Fruit fly (Drosophila melanogaster) whole organism, prepupa: Measurements from ENCODE around the gene Atxn7.

ENCODE experiments used
- CG10631 ChIP-seq: fragments of 200-800 bp; sonication (Bioruptor generic); optimal IDR thresholded peaks from 2 replicates; lab custom pipeline; 2016; ENCODE audit warnings: missing biosample characterization, missing genetic modification characterization
- CG11294 ChIP-seq: fragments of 200-800 bp; sonication (Bioruptor generic); IDR thresholded peaks from 2 replicates; pipeline ENCODE4 v1.3.6; 2022; ENCODE audit warnings: missing biosample characterization, missing genetic modification characterization
- CG3032 ChIP-seq: fragments of 200-800 bp; optimal IDR thresholded peaks from 2 replicates; lab custom pipeline; 2019; ENCODE audit warnings: missing biosample characterization, mild to moderate bottlenecking, missing genetic modification characterization, moderate library complexity
- CG31627 ChIP-seq: fragments of 200-800 bp; sonication (Bioruptor generic); optimal IDR thresholded peaks from 3 replicates; lab custom pipeline; 2016; ENCODE audit warnings: missing biosample characterization, missing genetic modification characterization
- CG32006 ChIP-seq: fragments of 200-800 bp; sonication (Bioruptor generic); optimal IDR thresholded peaks from 3 replicates; lab custom pipeline; 2017; ENCODE audit warnings: missing biosample characterization, mild to moderate bottlenecking, missing genetic modification characterization
- CG34406 ChIP-seq: fragments of 200-800 bp; sonication (Bioruptor generic); optimal IDR thresholded peaks from 3 replicates; lab custom pipeline; 2016; ENCODE audit warnings: missing biosample characterization, missing genetic modification characterization
- CG4318 ChIP-seq: fragments of 200-800 bp; sonication (Bioruptor generic); optimal IDR thresholded peaks from 3 replicates; lab custom pipeline; 2017; ENCODE audit warnings: missing biosample characterization, mild to moderate bottlenecking, missing genetic modification characterization
- CG6163 ChIP-seq: fragments of 200-800 bp; sonication (Bioruptor generic); IDR thresholded peaks from 3 replicates; pipeline ENCODE4 v1.3.6; 2022; ENCODE audit warnings: missing biosample characterization, missing genetic modification characterization
- CG6276 ChIP-seq: fragments of 200-800 bp; sonication (Bioruptor generic); optimal IDR thresholded peaks from 2 replicates; lab custom pipeline; 2017; ENCODE audit warnings: missing biosample characterization, mild to moderate bottlenecking, missing genetic modification characterization
- CG6792 ChIP-seq: fragments of 200-800 bp; sonication (Bioruptor generic); optimal IDR thresholded peaks from 3 replicates; lab custom pipeline; 2016; ENCODE audit warnings: missing biosample characterization, missing genetic modification characterization
- CG6808 ChIP-seq: fragments of 200-800 bp; sonication (Bioruptor generic); optimal IDR thresholded peaks from 3 replicates; lab custom pipeline; 2017; ENCODE audit warnings: missing biosample characterization, missing genetic modification characterization, mild to moderate bottlenecking, moderate library complexity, missing genetic modification reagents
- CG6854 ChIP-seq: fragments of 200-800 bp; sonication (Bioruptor generic); optimal IDR thresholded peaks from 2 replicates; lab custom pipeline; 2017; ENCODE audit warnings: missing biosample characterization, mild to moderate bottlenecking, missing genetic modification characterization
- CG7368 ChIP-seq: fragments of 200-800 bp; sonication (Bioruptor generic); optimal IDR thresholded peaks from 3 replicates; lab custom pipeline; 2016; ENCODE audit warnings: missing biosample characterization, missing genetic modification characterization
- CG8119 ChIP-seq: fragments of 200-800 bp; sonication (Bioruptor generic); IDR thresholded peaks from 3 replicates; pipeline ENCODE4 v1.3.6; 2022; ENCODE audit warnings: missing biosample characterization, missing genetic modification characterization
- CG9139 ChIP-seq: fragments of 200-800 bp; sonication (Bioruptor generic); optimal IDR thresholded peaks from 3 replicates; lab custom pipeline; 2017; ENCODE audit warnings: missing biosample characterization, mild to moderate bottlenecking, missing genetic modification characterization
- Ets21C ChIP-seq: fragments of 200-800 bp; sonication (Bioruptor generic); optimal IDR thresholded peaks from 3 replicates; lab custom pipeline; 2016; ENCODE audit warnings: missing biosample characterization, missing genetic modification characterization
- Ets96B ChIP-seq: fragments of 200-800 bp; optimal IDR thresholded peaks from 2 replicates; lab custom pipeline; 2019; ENCODE audit warnings: missing biosample characterization, mild to moderate bottlenecking, missing genetic modification characterization, moderate library complexity
- Gug ChIP-seq: fragments of 200-800 bp; sonication (Bioruptor generic); IDR thresholded peaks from 2 replicates; pipeline ENCODE4 v1.3.6; 2022; ENCODE audit warnings: missing biosample characterization, missing genetic modification characterization
- Hr38 ChIP-seq: sonication (Bioruptor generic); optimal IDR thresholded peaks from 2 replicates; lab custom pipeline; 2016; ENCODE audit warnings: missing biosample characterization, missing genetic modification characterization
- Hr39 ChIP-seq: fragments of 200-800 bp; sonication (Bioruptor generic); optimal IDR thresholded peaks from 2 replicates; lab custom pipeline; 2016; ENCODE audit warnings: missing biosample characterization, missing genetic modification characterization
- Hr4 ChIP-seq: fragments of 200-800 bp; sonication (Bioruptor generic); optimal IDR thresholded peaks from 3 replicates; lab custom pipeline; 2016; ENCODE audit warnings: missing biosample characterization, missing genetic modification characterization
- Lpt ChIP-seq: fragments of 200-800 bp; sonication (Bioruptor generic); optimal IDR thresholded peaks from 3 replicates; lab custom pipeline; 2016; ENCODE audit warnings: missing biosample characterization, missing genetic modification characterization
- Met ChIP-seq: fragments of 200-800 bp; sonication (Bioruptor generic); optimal IDR thresholded peaks from 3 replicates; lab custom pipeline; 2016; ENCODE audit warnings: missing biosample characterization, missing genetic modification characterization
- OdsH ChIP-seq: fragments of 200-800 bp; sonication (Bioruptor generic); optimal IDR thresholded peaks from 3 replicates; lab custom pipeline; 2016; ENCODE audit warnings: missing biosample characterization, missing genetic modification characterization
- Smox ChIP-seq: fragments of 200-800 bp; sonication (Bioruptor generic); optimal IDR thresholded peaks from 3 replicates; lab custom pipeline; 2016; ENCODE audit warnings: missing biosample characterization, missing genetic modification characterization
- Sox102F ChIP-seq: fragments of 200-800 bp; sonication (Bioruptor generic); optimal IDR thresholded peaks from 2 replicates; lab custom pipeline; 2016; ENCODE audit warnings: missing biosample characterization, mild to moderate bottlenecking, missing genetic modification characterization
- Sox14 ChIP-seq: fragments of 200-800 bp; sonication (Bioruptor generic); optimal IDR thresholded peaks from 3 replicates; lab custom pipeline; 2016; ENCODE audit warnings: missing biosample characterization, missing genetic modification characterization
- achi ChIP-seq: fragments of 200-800 bp; sonication (Bioruptor generic); optimal IDR thresholded peaks from 3 replicates; lab custom pipeline; 2016; ENCODE audit warnings: missing biosample characterization, missing genetic modification characterization
- cyc ChIP-seq: fragments of 200-800 bp; sonication (Bioruptor generic); optimal IDR thresholded peaks from 3 replicates; lab custom pipeline; 2016; ENCODE audit warnings: missing biosample characterization, missing genetic modification characterization
- dac ChIP-seq: fragments of 200-800 bp; sonication (Bioruptor generic); optimal IDR thresholded peaks from 2 replicates; lab custom pipeline; 2017; ENCODE audit warnings: missing biosample characterization, mild to moderate bottlenecking, missing genetic modification characterization
- dsx ChIP-seq: fragments of 200-800 bp; optimal IDR thresholded peaks from 3 replicates; lab custom pipeline; 2019; ENCODE audit warnings: missing biosample characterization, mild to moderate bottlenecking, missing genetic modification characterization, moderate library complexity; ENCODE audit not compliant: poor library complexity, severe bottlenecking
- eg ChIP-seq: fragments of 200-800 bp; sonication (Bioruptor generic); IDR thresholded peaks from 3 replicates; pipeline ENCODE4 v1.3.6; 2022; ENCODE audit warnings: missing biosample characterization, missing genetic modification characterization
- fd59A ChIP-seq: fragments of 200-800 bp; sonication (Bioruptor generic); optimal IDR thresholded peaks from 2 replicates; lab custom pipeline; 2017; ENCODE audit warnings: missing biosample characterization, mild to moderate bottlenecking, missing genetic modification characterization, missing genetic modification reagents
- fd85E ChIP-seq: fragments of 200-800 bp; sonication (Bioruptor generic); optimal IDR thresholded peaks from 3 replicates; lab custom pipeline; 2016; ENCODE audit warnings: missing biosample characterization, missing genetic modification characterization
- fkh ChIP-seq: fragments of 200-800 bp; sonication (Bioruptor generic); optimal IDR thresholded peaks from 3 replicates; lab custom pipeline; 2017; ENCODE audit warnings: missing biosample characterization, mild to moderate bottlenecking, missing genetic modification characterization, moderate library complexity
- pdm3 ChIP-seq: fragments of 200-800 bp; sonication (Bioruptor generic); optimal IDR thresholded peaks from 3 replicates; lab custom pipeline; 2016; ENCODE audit warnings: missing biosample characterization, missing genetic modification characterization
- salr ChIP-seq, 2 experiments: fragments of 200-800 bp; sonication (Bioruptor generic); optimal IDR thresholded peaks; 3 replicates each; lab custom pipeline; 2016 to 2018; ENCODE audit warnings: missing biosample characterization in 2 of 2, missing genetic modification characterization in 2 of 2, mild to moderate bottlenecking in 1 of 2
- svp ChIP-seq: fragments of 200-800 bp; sonication (Bioruptor generic); peaks from one replicate; lab custom pipeline; 2016; ENCODE audit warnings: missing biosample characterization, missing genetic modification characterization
- topi ChIP-seq: fragments of 200-800 bp; sonication (Bioruptor generic); optimal IDR thresholded peaks from 3 replicates; lab custom pipeline; 2016; ENCODE audit warnings: missing biosample characterization, missing genetic modification characterization
- vri ChIP-seq: fragments of 200-800 bp; sonication (Bioruptor generic); optimal IDR thresholded peaks from 3 replicates; lab custom pipeline; 2016; ENCODE audit warnings: missing biosample characterization, mild to moderate bottlenecking, missing genetic modification characterization

The Atxn7 gene

DNA sequence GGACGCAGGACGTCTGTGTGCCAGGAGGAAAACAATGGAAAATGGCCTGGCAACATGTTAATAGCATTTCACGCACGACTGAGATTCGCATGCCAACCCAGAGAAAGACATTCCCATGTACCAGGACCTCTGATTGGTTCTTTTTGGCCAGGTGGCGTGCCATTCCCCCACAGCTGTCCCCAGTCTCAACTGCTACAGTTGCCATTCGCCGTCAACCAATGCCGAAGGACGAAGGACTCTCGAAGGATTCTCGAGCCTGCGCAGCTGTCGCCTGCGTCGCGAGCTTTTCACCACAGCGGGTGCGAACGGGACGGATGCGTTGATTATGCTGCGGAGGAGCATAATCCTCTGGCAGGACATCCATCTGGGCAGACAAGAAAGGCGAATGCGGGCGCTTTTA, 24.3 kb downstream of the Atxn7 start, which contains the start of gene VGlut:
VGlut (plus strand) TSS at position 399 of the 400 bp plus-strand sequence.
- TF ChIP-seq Hr38 = no peak
- TF ChIP-seq CG6792 (GFP tag; lab: Kevin White, UChicago) = no peak
- no peak for TF ChIP-seq Ets96B (tag; lab: Kevin White, UChicago)
- no peak for TF ChIP-seq CG3032 (tag; lab: Kevin White, UChicago)
- no peak for TF ChIP-seq CG6854 (GFP tag; lab: Kevin White, UChicago)
- TF ChIP-seq CG31627 (GFP tag; lab: Kevin White, UChicago) = no peak
- TF ChIP-seq CG11294 (GFP tag; lab: Robert Waterston, UW) = no peak

DNA sequence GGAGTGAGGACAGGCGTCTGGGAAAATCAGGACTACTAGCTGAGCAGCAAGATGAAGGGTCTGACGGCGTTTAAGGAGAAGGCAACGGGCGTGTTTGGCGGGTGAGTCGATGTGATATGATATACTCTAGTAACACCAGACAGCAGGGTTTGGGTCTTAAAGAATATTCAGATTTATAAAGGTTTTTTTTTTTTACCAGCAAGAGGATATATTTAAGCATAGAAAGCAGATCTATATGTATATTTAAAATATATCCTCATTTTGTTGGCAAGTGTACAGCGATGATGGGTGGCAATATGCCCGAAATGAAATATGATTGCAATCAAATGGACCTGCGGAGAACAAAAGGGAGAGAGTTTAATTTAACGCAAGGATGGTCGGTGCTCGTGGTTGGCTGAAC, 26.6 kb downstream of the Atxn7 start:
- TF ChIP-seq svp (peak; percentile 41), Met (GFP tag; lab: Kevin White, UChicago) (no peak)

dm6 chr2L:2404631-2405030, 29.0 kb downstream of the Atxn7 start:
- TF ChIP-seq fd59A (GFP tag; lab: Kevin White, UChicago) (no peak), Ets21C (no peak), CG6808 (GFP tag; lab: Kevin White, UChicago) (no peak), Hr39 (no peak), CG34406 (GFP tag; lab: Kevin White, UChicago) (no peak), CG6792 (GFP tag; lab: Kevin White, UChicago) (no peak), svp (no peak), dsx (no peak), fkh (GFP tag; lab: Kevin White, UChicago) (no peak), CG31627 (GFP tag; lab: Kevin White, UChicago) (no peak), salr (GFP tag; optimal IDR thresholded peaks at IDR 0.05; lab: Kevin White, UChicago) (no peak), Smox (GFP tag; lab: Kevin White, UChicago) (no peak), CG7368 (GFP tag; lab: Kevin White, UChicago) (no peak), CG4318 (GFP tag; lab: Kevin White, UChicago) (no peak), CG6276 (GFP tag; lab: Kevin White, UChicago) (no peak), fd85E (GFP tag; lab: Kevin White, UChicago) (no peak), CG6854 (GFP tag; lab: Kevin White, UChicago) (no peak)

DNA sequence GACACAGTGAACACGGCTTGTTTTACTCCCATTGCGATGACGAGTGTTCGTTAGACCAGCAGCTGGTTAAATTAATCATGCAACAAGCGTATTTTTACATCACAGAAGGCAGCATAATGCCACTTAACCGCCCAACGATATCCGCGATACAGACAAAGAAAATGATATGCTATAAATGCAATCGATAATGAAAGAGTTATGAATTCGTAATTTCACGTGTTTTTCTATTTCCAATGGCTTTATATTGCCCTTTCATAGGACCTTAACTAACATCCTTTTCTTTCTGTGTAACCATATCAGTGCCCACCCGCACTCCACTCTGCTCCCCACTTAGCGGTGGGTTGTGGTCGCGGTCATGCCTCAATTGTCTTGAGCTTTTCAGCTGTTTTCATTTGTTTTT, 37.5 kb downstream of the Atxn7 start:
- no peak for TF ChIP-seq topi
- TF ChIP-seq Hr4 (GFP tag; lab: Kevin White, UChicago) = peak; percentile 48
- TF ChIP-seq Hr38 = peak; percentile 3
- TF ChIP-seq CG8119 (GFP tag; lab: Robert Waterston, UW) = peak; percentile 69
- TF ChIP-seq pdm3 (GFP tag; lab: Kevin White, UChicago) = peak; percentile 16
- no peak for TF ChIP-seq CG34406 (GFP tag; lab: Kevin White, UChicago)
- peak; percentile 62 for TF ChIP-seq Gug (GFP tag; lab: Robert Waterston, UW)
- peak; percentile 38 for TF ChIP-seq CG4318 (GFP tag; lab: Kevin White, UChicago)
- TF ChIP-seq CG10631 (GFP tag; lab: Kevin White, UChicago) = no peak
- TF ChIP-seq OdsH (GFP tag; lab: Kevin White, UChicago) = peak; percentile 34
- TF ChIP-seq eg = peak; percentile 87
- no peak for TF ChIP-seq Ets96B (tag; lab: Kevin White, UChicago)
- TF ChIP-seq Lpt (GFP tag; lab: Kevin White, UChicago) = peak; percentile 43
- peak; percentile 23 for TF ChIP-seq achi (GFP tag; lab: Kevin White, UChicago)
- peak; percentile 59; the same call in 1 of the 2 replicates for TF ChIP-seq CG11294 (GFP tag; lab: Robert Waterston, UW)
- no peak for TF ChIP-seq Met (GFP tag; lab: Kevin White, UChicago)
- peak; percentile 71 for TF ChIP-seq CG32006 (GFP tag; lab: Kevin White, UChicago)
- no peak for TF ChIP-seq Sox102F

dm6 chr2L:2415109-2415508, 39.5 kb downstream of the Atxn7 start, which contains the start of gene CG18641:
CG18641 (minus strand) TSS chr2L:2415322.
- TF ChIP-seq OdsH (GFP tag; lab: Kevin White, UChicago) (no peak), CG6163 (GFP tag; lab: Robert Waterston, UW) (0 out of 3 replicates have a peak, but pooled peaks have one; percentile 20), Sox14 (no peak), Hr38 (no peak), CG3032 (tag; lab: Kevin White, UChicago) (no peak), svp (peak; percentile 15), topi (no peak), vri (GFP tag; lab: Kevin White, UChicago) (no peak), CG7368 (GFP tag; lab: Kevin White, UChicago) (no peak), dac (no peak), CG11294 (GFP tag; lab: Robert Waterston, UW) (no peak), CG9139 (GFP tag; lab: Kevin White, UChicago) (no peak), cyc (GFP tag; lab: Kevin White, UChicago) (no peak)
